Fruit fly (Drosophila melanogaster) whole organism, embryonic: ENCODE measurements around the gene CG15201.

Source experiments
- Adf1 ChIP-seq: fragments of 200-800 bp; sonication (Bioruptor generic); IDR thresholded peaks from 2 replicates; pipeline ENCODE4 v1.3.6; 2022; ENCODE audit warnings: missing biosample characterization, missing genetic modification characterization
- Atf3 ChIP-seq: fragments of 200-800 bp; sonication (Bioruptor generic); optimal IDR thresholded peaks from 3 replicates; lab custom pipeline; 2016; ENCODE audit warnings: missing biosample characterization, missing genetic modification characterization
- Awh ChIP-seq: fragments of 200-800 bp; sonication (Bioruptor generic); IDR thresholded peaks from 2 replicates; pipeline ENCODE4, ENCODE4 v1.3.6; 2022; ENCODE audit warnings: missing biosample characterization, missing genetic modification characterization
- Bteb2 ChIP-seq: fragments of 200-800 bp; sonication (Bioruptor generic); optimal IDR thresholded peaks from 2 replicates; lab custom pipeline; 2016; ENCODE audit warnings: missing biosample characterization, missing genetic modification characterization
- C15 ChIP-seq: fragments of 200-800 bp; sonication (Bioruptor generic); IDR thresholded peaks from 3 replicates; pipeline ENCODE4 v1.3.6; 2022; ENCODE audit warnings: missing biosample characterization, missing genetic modification characterization
- CG12104 ChIP-seq: fragments of 200-800 bp; sonication (Bioruptor generic); optimal IDR thresholded peaks from 3 replicates; lab custom pipeline; 2016; ENCODE audit warnings: missing biosample characterization, missing genetic modification characterization
- CG14710 ChIP-seq: fragments of 200-800 bp; sonication (Bioruptor generic); optimal IDR thresholded peaks from 3 replicates; lab custom pipeline; 2019; ENCODE audit warnings: missing biosample characterization, mild to moderate bottlenecking, missing genetic modification characterization, moderate library complexity
- CG14860 ChIP-seq: fragments of 200-800 bp; sonication (Bioruptor generic); IDR thresholded peaks from 3 replicates; pipeline ENCODE4 v1.3.6; 2022; ENCODE audit warnings: missing biosample characterization, missing genetic modification characterization; ENCODE audit not compliant: partially characterized antibody
- CG17328 ChIP-seq: fragments of 200-800 bp; sonication (Bioruptor generic); IDR thresholded peaks from 2 replicates; pipeline ENCODE4 v1.3.6; 2022; ENCODE audit warnings: missing biosample characterization, missing genetic modification characterization
- CG18011 ChIP-seq: fragments of 200-800 bp; sonication (Bioruptor generic); optimal IDR thresholded peaks from 2 replicates; lab custom pipeline; 2017; ENCODE audit warnings: missing biosample characterization, missing genetic modification characterization, mild to moderate bottlenecking, moderate library complexity, missing genotype
- CG18619 ChIP-seq: fragments of 200-800 bp; sonication (Bioruptor generic); optimal IDR thresholded peaks from 3 replicates; lab custom pipeline; 2017; ENCODE audit warnings: missing biosample characterization, mild to moderate bottlenecking, missing genetic modification characterization
- CG2199 ChIP-seq: fragments of 200-800 bp; sonication (Bioruptor generic); IDR thresholded peaks from 3 replicates; pipeline ENCODE4 v1.3.6; 2022; ENCODE audit warnings: missing biosample characterization, missing genetic modification characterization
- CG32767 ChIP-seq: fragments of 200-800 bp; sonication (Bioruptor generic); IDR thresholded peaks from 2 replicates; pipeline ENCODE4 v1.3.6; 2022; ENCODE audit warnings: missing biosample characterization, missing genetic modification characterization
- CG3407 ChIP-seq: fragments of 200-800 bp; sonication (Bioruptor generic); optimal IDR thresholded peaks from 2 replicates; lab custom pipeline; 2018; ENCODE audit warnings: missing biosample characterization, mild to moderate bottlenecking, missing genetic modification characterization
- CG34376 ChIP-seq: fragments of 200-800 bp; sonication (Bioruptor generic); optimal IDR thresholded peaks from 2 replicates; lab custom pipeline; 2018; ENCODE audit warnings: missing biosample characterization, mild to moderate bottlenecking, missing genetic modification characterization
- CG4854 ChIP-seq: fragments of 200-800 bp; sonication (Bioruptor generic); optimal IDR thresholded peaks from 2 replicates; lab custom pipeline; 2016; ENCODE audit warnings: missing biosample characterization, missing genetic modification characterization, inconsistent platforms
- CG5180 ChIP-seq: fragments of 200-800 bp; sonication (Bioruptor generic); optimal IDR thresholded peaks from 3 replicates; lab custom pipeline; 2017; ENCODE audit warnings: missing biosample characterization, missing genetic modification characterization, mild to moderate bottlenecking, moderate library complexity, missing genetic modification reagents
- CG6175 ChIP-seq: fragments of 200-800 bp; sonication (Bioruptor generic); IDR thresholded peaks from 3 replicates; pipeline ENCODE4 v1.3.6; 2022; ENCODE audit warnings: missing biosample characterization, missing genetic modification characterization
- CG6689 ChIP-seq: fragments of 200-800 bp; sonication (Bioruptor generic); IDR thresholded peaks from 2 replicates; pipeline ENCODE4 v1.3.6; 2022; ENCODE audit warnings: missing biosample characterization, missing genetic modification characterization
- CG6854 ChIP-seq: fragments of 200-800 bp; sonication (Bioruptor generic); optimal IDR thresholded peaks from 3 replicates; lab custom pipeline; 2017; ENCODE audit warnings: missing biosample characterization, mild to moderate bottlenecking, missing genetic modification characterization
- CG8765 ChIP-seq: fragments of 200-800 bp; sonication (Bioruptor generic); IDR thresholded peaks from 2 replicates; pipeline ENCODE4 v1.3.6; 2022; ENCODE audit warnings: missing biosample characterization, missing genetic modification characterization
- Dip3 ChIP-seq: fragments of 200-800 bp; sonication (Bioruptor generic); optimal IDR thresholded peaks from 3 replicates; lab custom pipeline; 2016; ENCODE audit warnings: missing biosample characterization, missing genetic modification characterization
- Doc3 ChIP-seq: fragments of 200-800 bp; sonication (Bioruptor generic); IDR thresholded peaks from 3 replicates; pipeline ENCODE4 v1.3.6; 2022; ENCODE audit warnings: missing biosample characterization, missing genetic modification characterization; ENCODE audit not compliant: partially characterized antibody
- Eip74EF ChIP-seq, 2 experiments: fragments of 200-800 bp in 1 of 2; fragments of >200 bp in 1 of 2; sonication (Bioruptor generic) in 1 of 2; optimal IDR thresholded peaks; 2 replicates each; lab custom pipeline; 2017 to 2019; ENCODE audit warnings: missing biosample characterization in 2 of 2, missing genetic modification characterization in 2 of 2, mild to moderate bottlenecking in 1 of 2, moderate library complexity in 1 of 2
- Fer2 ChIP-seq: fragments of 200-800 bp; sonication (Bioruptor generic); optimal IDR thresholded peaks from 2 replicates; lab custom pipeline; 2018; ENCODE audit warnings: missing biosample characterization, mild to moderate bottlenecking, missing genetic modification characterization, moderate library complexity
- GATAe ChIP-seq: fragments of 200-800 bp; sonication (Bioruptor generic); conservative IDR thresholded peaks from 2 replicates; pipeline ENCODE4 v1.3.6; 2022; ENCODE audit warnings: missing biosample characterization, missing genetic modification characterization
- Hand ChIP-seq: fragments of 200-800 bp; sonication (Bioruptor generic); optimal IDR thresholded peaks from 2 replicates; lab custom pipeline; 2017; ENCODE audit warnings: mild to moderate bottlenecking, missing biosample characterization, missing genetic modification reagents, missing genetic modification characterization
- Jarid2 ChIP-seq: fragments of 200-800 bp; sonication (Bioruptor generic); optimal IDR thresholded peaks from 3 replicates; lab custom pipeline; 2017; ENCODE audit warnings: mild to moderate bottlenecking, missing biosample characterization, missing genetic modification reagents, missing genetic modification characterization
- MBD-R2 ChIP-seq: fragments of 200-800 bp; sonication (Bioruptor generic); IDR thresholded peaks from 2 replicates; pipeline ENCODE4 v1.3.6; 2022; ENCODE audit warnings: missing biosample characterization, missing genetic modification characterization
- NFAT ChIP-seq: fragments of 200-800 bp; sonication (Bioruptor generic); IDR thresholded peaks from 2 replicates; pipeline ENCODE4 v1.3.6; 2022; ENCODE audit warnings: missing biosample characterization, missing genetic modification characterization
- NfI ChIP-seq: fragments of 200-800 bp; sonication (Bioruptor generic); optimal IDR thresholded peaks from 3 replicates; lab custom pipeline; 2018; ENCODE audit warnings: missing biosample characterization, mild to moderate bottlenecking, missing genetic modification characterization, moderate library complexity
- Sox102F ChIP-seq: fragments of 200-800 bp; sonication (Bioruptor generic); optimal IDR thresholded peaks from 2 replicates; lab custom pipeline; 2018; ENCODE audit warnings: missing biosample characterization, mild to moderate bottlenecking, missing genetic modification characterization, moderate library complexity
- TFAM ChIP-seq: fragments of 200-800 bp; sonication (Bioruptor generic); optimal IDR thresholded peaks from 2 replicates; lab custom pipeline; 2017; ENCODE audit warnings: missing biosample characterization, missing genetic modification characterization, inconsistent platforms
- Tbp ChIP-seq: fragments of >200 bp; optimal IDR thresholded peaks from 2 replicates; lab custom pipeline; 2018; ENCODE audit warnings: missing biosample characterization, missing genetic modification characterization
- ap ChIP-seq: fragments of 200-800 bp; sonication (Bioruptor generic); IDR thresholded peaks from 2 replicates; pipeline ENCODE4 v1.3.6; 2022; ENCODE audit warnings: missing biosample characterization, missing genetic modification characterization
- ase ChIP-seq: fragments of 200-800 bp; sonication (Bioruptor generic); IDR thresholded peaks from 3 replicates; pipeline ENCODE4 v1.3.6; 2022; ENCODE audit warnings: missing biosample characterization, missing genetic modification characterization
- bigmax ChIP-seq: fragments of 200-800 bp; sonication (Bioruptor generic); optimal IDR thresholded peaks from 2 replicates; lab custom pipeline; 2018; ENCODE audit warnings: missing biosample characterization, mild to moderate bottlenecking, missing genetic modification characterization
- br ChIP-seq: fragments of >200 bp; optimal IDR thresholded peaks from 2 replicates; lab custom pipeline; 2017
- dmrt99B ChIP-seq: fragments of 200-800 bp; sonication (Bioruptor generic); optimal IDR thresholded peaks from 2 replicates; lab custom pipeline; 2018; ENCODE audit warnings: missing biosample characterization, mild to moderate bottlenecking, missing genetic modification characterization, moderate library complexity
- dpn ChIP-seq, 2 experiments: fragments of 200-800 bp; sonication (Bioruptor generic); optimal IDR thresholded peaks; 3 replicates each; lab custom pipeline; 2016; ENCODE audit warnings: missing biosample characterization in 2 of 2, missing genetic modification characterization in 2 of 2
- dysf ChIP-seq: fragments of 200-800 bp; sonication (Bioruptor generic); IDR thresholded peaks from 3 replicates; pipeline ENCODE4 v1.3.6; 2022; ENCODE audit warnings: missing biosample characterization, missing genetic modification characterization
- her ChIP-seq: fragments of 200-800 bp; sonication (Bioruptor generic); optimal IDR thresholded peaks from 2 replicates; lab custom pipeline; 2016; ENCODE audit warnings: missing biosample characterization, missing genetic modification characterization
- kay ChIP-seq: fragments of 200-800 bp; sonication (Bioruptor generic); optimal IDR thresholded peaks from 2 replicates; lab custom pipeline; 2016; ENCODE audit warnings: missing biosample characterization, missing genetic modification characterization
- ken ChIP-seq: fragments of 200-800 bp; sonication (Bioruptor generic); IDR thresholded peaks from 3 replicates; pipeline ENCODE4 v1.3.6; 2022; ENCODE audit warnings: missing biosample characterization, missing genetic modification characterization
- mam ChIP-seq: fragments of 200-800 bp; sonication (Bioruptor generic); optimal IDR thresholded peaks from 3 replicates; lab custom pipeline; 2016; ENCODE audit warnings: missing biosample characterization, missing genetic modification characterization
- sima ChIP-seq: fragments of 200-800 bp; sonication (Bioruptor generic); optimal IDR thresholded peaks from 2 replicates; lab custom pipeline; 2016; ENCODE audit warnings: missing biosample characterization, missing genetic modification characterization
- slou ChIP-seq: fragments of 200-800 bp; sonication (Bioruptor generic); optimal IDR thresholded peaks from 3 replicates; lab custom pipeline; 2016; ENCODE audit warnings: missing biosample characterization, missing genetic modification characterization
- sqz ChIP-seq: fragments of 200-800 bp; sonication (Bioruptor generic); optimal IDR thresholded peaks from 3 replicates; lab custom pipeline; 2018; ENCODE audit warnings: missing biosample characterization, mild to moderate bottlenecking, missing genetic modification characterization
- stc ChIP-seq: fragments of 200-800 bp; sonication (Bioruptor generic); IDR thresholded peaks from 2 replicates; pipeline ENCODE4 v1.3.6; 2022; ENCODE audit warnings: missing biosample characterization, missing genetic modification characterization
- unpg ChIP-seq: fragments of 200-800 bp; sonication (Bioruptor generic); optimal IDR thresholded peaks from 3 replicates; lab custom pipeline; 2018; ENCODE audit warnings: missing biosample characterization, mild to moderate bottlenecking, missing genetic modification characterization, moderate library complexity
- vnd ChIP-seq: fragments of 200-800 bp; sonication (Bioruptor generic); IDR thresholded peaks from 3 replicates; pipeline ENCODE4 v1.3.6; 2022; ENCODE audit warnings: missing biosample characterization, missing genetic modification characterization; ENCODE audit not compliant: partially characterized antibody

Gene CG15201

dm6 chrX:11137566-11138186 lies 6.2 kb upstream of the CG15201 start, which contains the start of gene CDK2AP1 (continued):
- TF ChIP-seq stc (GFP tag; lab: Robert Waterston, UW), result no peak
- no peak for TF ChIP-seq ap (GFP tag; lab: Robert Waterston, UW)
- no peak for TF ChIP-seq NFAT
- TF ChIP-seq mam (GFP tag; lab: Kevin White, UChicago), result peak; percentile 60
- TF ChIP-seq slou (GFP tag; lab: Kevin White, UChicago), result no peak
- no peak for TF ChIP-seq dmrt99B
- 0 out of 3 replicates have a peak, but pooled peaks have one; percentile 10 for TF ChIP-seq ken
- TF ChIP-seq bigmax, result no peak
- TF ChIP-seq CG6175 (GFP tag; lab: Robert Waterston, UW), result no peak
- peak; percentile 39; the same call in 1 of the 2 replicates for TF ChIP-seq CG17328
- no peak for TF ChIP-seq CG5180 (GFP tag; lab: Kevin White, UChicago)
- no peak for TF ChIP-seq CG6689 (GFP tag; lab: Robert Waterston, UW)
- TF ChIP-seq CG34376 (GFP tag; lab: Kevin White, UChicago), result no peak
- TF ChIP-seq CG12104, result no peak
- peak; percentile 24 for TF ChIP-seq unpg (GFP tag; lab: Kevin White, UChicago)
- no peak for TF ChIP-seq Sox102F (GFP tag; lab: Kevin White, UChicago)
- no peak for TF ChIP-seq CG32767 (GFP tag; lab: Robert Waterston, UW)
- no peak for TF ChIP-seq sima (GFP tag; lab: Kevin White, UChicago)
- TF ChIP-seq CG14860 (GFP tag; lab: Robert Waterston, UW), result peak; percentile 72
- TF ChIP-seq Doc3 (GFP tag; lab: Robert Waterston, UW), result no peak; the same call in 2 of the 3 replicates
- TF ChIP-seq Bteb2, result no peak
- no peak for TF ChIP-seq CG18011 (GFP tag; lab: Kevin White, UChicago)
- peak; percentile 12 for TF ChIP-seq NfI (GFP tag; lab: Kevin White, UChicago)
- peak; percentile 41; the same call in 1 of the 2 replicates for TF ChIP-seq MBD-R2 (GFP tag; lab: Robert Waterston, UW)
- TF ChIP-seq Fer2 (tag; lab: Kevin White, UChicago), result no peak
- TF ChIP-seq CG3407, result no peak
- TF ChIP-seq ase (GFP tag; lab: Robert Waterston, UW), result no peak
- no peak for TF ChIP-seq GATAe
- TF ChIP-seq Adf1 (GFP tag; lab: Robert Waterston, UW), result no peak
- no peak for TF ChIP-seq Awh (GFP tag; lab: Robert Waterston, UW)
- no peak for TF ChIP-seq CG4854 (GFP tag; lab: Kevin White, UChicago)
- no peak for TF ChIP-seq CG6854
- TF ChIP-seq CG18619 (GFP tag; lab: Kevin White, UChicago), result no peak
- TF ChIP-seq vnd (GFP tag; lab: Robert Waterston, UW), result peak; percentile 70
- no peak for TF ChIP-seq br (lab: Kevin White, UChicago)
- no peak for TF ChIP-seq kay
- peak; percentile 66 for TF ChIP-seq CG14710
- peak; percentile 48 for TF ChIP-seq Atf3 (GFP tag; lab: Kevin White, UChicago)
- TF ChIP-seq her, result peak; percentile 50
- TF ChIP-seq TFAM (GFP tag; lab: Kevin White, UChicago), result no peak
- TF ChIP-seq dysf (GFP tag; lab: Robert Waterston, UW), result peak; percentile 17; the same call in 1 of the 3 replicates
- TF ChIP-seq C15 (GFP tag; lab: Robert Waterston, UW), result no peak
- TF ChIP-seq CG8765 (GFP tag; lab: Robert Waterston, UW), result no peak
- TF ChIP-seq dpn (GFP tag; optimal IDR thresholded peaks at IDR 0.05; lab: Kevin White, UChicago), result peak in 1 of 2 experiments; percentile 37
- peak in 1 of 2 experiments; percentile 40 for TF ChIP-seq Eip74EF (GFP tag; optimal IDR thresholded peaks at IDR 0.05; lab: Kevin White, UChicago)
- TF ChIP-seq CG2199 (GFP tag; lab: Robert Waterston, UW), result no peak
- TF ChIP-seq Tbp (GFP tag; lab: Kevin White, UChicago), result no peak
- TF ChIP-seq sqz, result no peak
- TF ChIP-seq Jarid2 (GFP tag; lab: Kevin White, UChicago), result no peak
- TF ChIP-seq Hand (GFP tag; lab: Kevin White, UChicago), result no peak
- no peak for TF ChIP-seq Dip3 (GFP tag; lab: Kevin White, UChicago)
